Worm (Caenorhabditis elegans) whole organism, L1 larva: Measurements from ENCODE around the gene nhr-48.

ENCODE experiments used
- alr-1 ChIP-seq: fragments of 200-800 bp; sonication (Bioruptor generic); optimal IDR thresholded peaks from 2 replicates; lab custom pipeline; 2018; ENCODE audit warnings: borderline replicate concordance, mild to moderate bottlenecking, missing genetic modification characterization, missing compliant biosample characterization
- grh-1 ChIP-seq: fragments of 200-800 bp; sonication (Bioruptor generic); IDR thresholded peaks from 2 replicates; pipeline ENCODE4 v1.3.6; 2022; ENCODE audit warnings: missing genetic modification reagents, missing genetic modification characterization, missing compliant biosample characterization
- irx-1 ChIP-seq: sonication (generic microtip); optimal IDR thresholded peaks from 2 replicates; lab custom pipeline; 2016; ENCODE audit warnings: missing genetic modification characterization, missing compliant biosample characterization
- lin-13 ChIP-seq: fragments of 150-350 bp; optimal IDR thresholded peaks from 2 replicates; lab custom pipeline; 2014; ENCODE audit warnings: missing biosample characterization, missing genetic modification reagents, missing genetic modification characterization
- mep-1 ChIP-seq: fragments of 150-350 bp; optimal IDR thresholded peaks from 2 replicates; lab custom pipeline; 2014; ENCODE audit warnings: missing biosample characterization, missing genetic modification characterization
- nhr-77 ChIP-seq: fragments of 150-350 bp; optimal IDR thresholded peaks from 2 replicates; lab custom pipeline; 2014; ENCODE audit warnings: missing biosample characterization, missing genetic modification characterization
- pax-3 ChIP-seq: fragments of 200-800 bp; sonication (Bioruptor generic); optimal IDR thresholded peaks from 2 replicates; lab custom pipeline; 2018; ENCODE audit warnings: mild to moderate bottlenecking, missing genetic modification characterization, moderate library complexity, missing compliant biosample characterization

ce11 chrX:15675622-15676021, 32.4 kb upstream of the nhr-48 start, which contains the start of gene F59D12.2:
- TF ChIP-seq lin-13 (GFP tag; lab: Kevin White, UChicago) (no peak), irx-1 (tag; lab: Kevin White, UChicago) (no peak), alr-1 (tag; lab: Kevin White, UChicago) (no peak), nhr-77 (tag; lab: Kevin White, UChicago) (no peak), pax-3 (no peak), grh-1 (no peak), mep-1 (no peak)
